Fruit fly (Drosophila melanogaster): ENCODE measurements around the gene snRNP-U1-70K.
A peak's percentile ranks its signal among the peaks of the same experiment; 100 is the strongest.

The snRNP-U1-70K gene

DNA sequence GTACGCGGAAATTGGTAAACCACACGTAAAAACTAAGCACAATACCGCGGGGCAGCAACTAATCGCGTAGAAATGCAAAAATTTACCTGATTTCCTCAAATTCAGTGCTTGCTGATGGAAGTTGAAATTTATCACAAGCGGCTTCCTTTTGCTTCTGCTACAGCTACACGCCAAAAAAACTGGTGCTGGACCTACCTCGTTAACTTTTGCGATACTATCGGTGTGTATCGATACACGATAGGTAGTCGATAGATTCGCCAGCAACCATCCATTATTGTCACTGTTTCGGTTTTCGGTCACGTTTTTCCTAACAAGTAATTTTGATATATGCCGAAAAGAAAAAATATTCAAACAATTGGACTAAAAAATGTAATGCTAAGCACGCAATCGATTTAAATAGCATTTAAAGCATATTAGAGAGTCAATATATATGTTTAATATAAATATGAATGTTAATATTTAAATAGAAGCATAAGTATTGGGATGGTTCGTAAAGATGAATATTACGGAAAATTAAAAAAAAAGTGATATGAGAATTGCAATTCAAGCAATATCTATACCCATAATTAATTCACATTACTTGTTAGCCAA is 4.0 kb downstream of the snRNP-U1-70K start, which contains the start of gene Sumo:
Sumo (minus strand) TSS at position 223 of the 591 bp plus-strand sequence.
- TF ChIP-seq CG2712 (tag; optimal IDR thresholded peaks at IDR 0.05) (peak; percentile 30), gem (tag; optimal IDR thresholded peaks at IDR 0.05) (peak; percentile 21), sqz (GFP tag; optimal IDR thresholded peaks at IDR 0.05) (peak; percentile 69), Hey (tag; optimal IDR thresholded peaks at IDR 0.05) (no peak), row (GFP tag; IDR thresholded peaks at IDR 0.05) (peak; percentile 93), knrl (GFP tag; IDR thresholded peaks at IDR 0.05; ENCODE audit: partially characterized antibody) (peak; percentile 99), sisA (GFP tag; IDR thresholded peaks at IDR 0.05) (0 out of 2 replicates have a peak, but pooled peaks have one; percentile 3), Atf-2 (GFP tag; optimal IDR thresholded peaks at IDR 0.05) (no peak), chm (GFP tag; IDR thresholded peaks at IDR 0.05) (peak; percentile 49; the same call in 1 of the 2 replicates), CG18262 (tag; optimal IDR thresholded peaks at IDR 0.05) (peak; percentile 50), ranshi (GFP tag; IDR thresholded peaks at IDR 0.05) (no peak; the same call in 1 of the 2 replicates), CG3995 (GFP tag; optimal IDR thresholded peaks at IDR 0.05) (peak; percentile 99), trem (tag; optimal IDR thresholded peaks at IDR 0.05) (peak; percentile 66), CG3407 (GFP tag; optimal IDR thresholded peaks at IDR 0.05) (no peak), CG9727 (GFP tag; optimal IDR thresholded peaks at IDR 0.05) (peak; percentile 30), Abd-B (GFP tag; optimal IDR thresholded peaks at IDR 0.05) (peak; percentile 73), B-H1 (GFP tag; IDR thresholded peaks at IDR 0.05) (no peak), Dp (GFP tag; optimal IDR thresholded peaks at IDR 0.05) (peak; percentile 15), CG34224 (GFP tag; IDR thresholded peaks at IDR 0.05; ENCODE audit: partially characterized antibody) (peak; percentile 98), Hr3 (GFP tag; optimal IDR thresholded peaks at IDR 0.05) (peak; percentile 17), nerfin-2 (GFP tag; IDR thresholded peaks at IDR 0.05; ENCODE audit: partially characterized antibody) (peak; percentile 98), Bgb (GFP tag; IDR thresholded peaks at IDR 0.05; ENCODE audit: partially characterized antibody) (peak; percentile 99), usp (GFP tag; optimal IDR thresholded peaks at IDR 0.05) (no peak), Dbx (GFP tag; IDR thresholded peaks at IDR 0.05) (peak; percentile 59; the same call in 2 of the 3 replicates), chinmo (GFP tag; IDR thresholded peaks at IDR 0.05; ENCODE audit: partially characterized antibody) (peak; percentile 98), dysf (GFP tag; IDR thresholded peaks at IDR 0.05) (0 out of 3 replicates have a peak, but pooled peaks have one; percentile 7), CG1024 (GFP tag; IDR thresholded peaks at IDR 0.05) (0 out of 2 replicates have a peak, but pooled peaks have one; percentile 17), eve (GFP tag; optimal IDR thresholded peaks at IDR 0.05) (no peak), CG6272 (GFP tag; IDR thresholded peaks at IDR 0.05) (peak; percentile 80), CG7963 (GFP tag; IDR thresholded peaks at IDR 0.05; ENCODE audit: partially characterized antibody) (peak; percentile 100), pan (optimal IDR thresholded peaks at IDR 0.05) (no peak), pan (GFP tag; optimal IDR thresholded peaks at IDR 0.05 in 1 of 2, IDR thresholded peaks at IDR 0.05 in 1 of 2) (peak in 1 of 2 experiments; percentile 43), fd64A (GFP tag; optimal IDR thresholded peaks at IDR 0.05) (no peak), CG42726 (GFP tag; IDR thresholded peaks at IDR 0.05; ENCODE audit: partially characterized antibody) (peak; percentile 100), CG9215 (GFP tag; IDR thresholded peaks at IDR 0.05) (no peak; the same call in 1 of the 2 replicates), mld (GFP tag; IDR thresholded peaks at IDR 0.05; ENCODE audit: partially characterized antibody) (peak; percentile 100), CG12391 (tag; optimal IDR thresholded peaks at IDR 0.05) (peak; percentile 35), CG11695 (GFP tag; IDR thresholded peaks at IDR 0.05) (0 out of 3 replicates have a peak, but pooled peaks have one; percentile 21), dmrt11E (tag; optimal IDR thresholded peaks at IDR 0.05) (peak; percentile 4), sens (GFP tag) (no peak), Med (GFP tag) (peak; percentile 82), CG6175 (GFP tag; IDR thresholded peaks at IDR 0.05) (0 out of 3 replicates have a peak, but pooled peaks have one; percentile 17), Antp (GFP tag; optimal IDR thresholded peaks at IDR 0.05) (no peak), zfh1 (GFP tag; IDR thresholded peaks at IDR 0.05) (0 out of 3 replicates have a peak, but pooled peaks have one; percentile 26), CG11560 (tag; IDR thresholded peaks at IDR 0.05) (peak; percentile 16; the same call in 1 of the 3 replicates), cas (GFP tag; IDR thresholded peaks at IDR 0.05) (peak; percentile 9; the same call in 1 of the 2 replicates), Taf1 (GFP tag; IDR thresholded peaks at IDR 0.05) (0 out of 2 replicates have a peak, but pooled peaks have one; percentile 12), bbx (GFP tag; IDR thresholded peaks at IDR 0.05; ENCODE audit: partially characterized antibody) (peak; percentile 100), CG13775 (GFP tag; optimal IDR thresholded peaks at IDR 0.05) (peak; percentile 59)
